Fruit fly (Drosophila melanogaster) whole organism, embryonic: ENCODE results near the gene CG17177.

ENCODE experiments used
- ATbp ChIP-seq: fragments of 200-800 bp; sonication (Bioruptor generic); optimal IDR thresholded peaks from 2 replicates; lab custom pipeline; 2017; ENCODE audit warnings: missing biosample characterization, mild to moderate bottlenecking, missing genetic modification characterization, missing genetic modification reagents
- Asciz ChIP-seq: fragments of 200-800 bp; sonication (Bioruptor generic); optimal IDR thresholded peaks from 2 replicates; lab custom pipeline; 2017; ENCODE audit warnings: missing biosample characterization, mild to moderate bottlenecking, missing genetic modification characterization, missing genetic modification reagents
- B-H2 ChIP-seq: fragments of 200-800 bp; sonication (Bioruptor generic); optimal IDR thresholded peaks from 2 replicates; lab custom pipeline; 2018; ENCODE audit warnings: missing biosample characterization, mild to moderate bottlenecking, missing genetic modification characterization
- CG10147 ChIP-seq: fragments of 200-800 bp; sonication (Bioruptor generic); optimal IDR thresholded peaks from 2 replicates; lab custom pipeline; 2019; ENCODE audit warnings: missing biosample characterization, mild to moderate bottlenecking, missing genetic modification characterization, moderate library complexity
- CG11695 ChIP-seq: fragments of 200-800 bp; sonication (Bioruptor generic); IDR thresholded peaks from 3 replicates; pipeline ENCODE4 v1.3.6; 2022; ENCODE audit warnings: missing biosample characterization, missing genetic modification characterization
- CG12071 ChIP-seq: fragments of 200-800 bp; sonication (Bioruptor generic); optimal IDR thresholded peaks from 3 replicates; lab custom pipeline; 2018; ENCODE audit warnings: missing biosample characterization, mild to moderate bottlenecking, missing genetic modification characterization
- CG13123 ChIP-seq: fragments of 200-800 bp; sonication (Bioruptor generic); optimal IDR thresholded peaks from 2 replicates; lab custom pipeline; 2016; ENCODE audit warnings: missing biosample characterization, missing genetic modification characterization
- CG13287 ChIP-seq: fragments of 200-800 bp; sonication (Bioruptor generic); IDR thresholded peaks from 2 replicates; pipeline ENCODE4 v1.3.6; 2022; ENCODE audit warnings: missing biosample characterization, missing genetic modification characterization; ENCODE audit not compliant: partially characterized antibody
- CG13296 ChIP-seq: fragments of 200-800 bp; sonication (Bioruptor generic); optimal IDR thresholded peaks from 3 replicates; lab custom pipeline; 2018; ENCODE audit warnings: missing biosample characterization, mild to moderate bottlenecking, missing genetic modification characterization
- CG14860 ChIP-seq: fragments of 200-800 bp; sonication (Bioruptor generic); IDR thresholded peaks from 3 replicates; pipeline ENCODE4 v1.3.6; 2022; ENCODE audit warnings: missing biosample characterization, missing genetic modification characterization; ENCODE audit not compliant: partially characterized antibody
- CG18619 ChIP-seq: fragments of 200-800 bp; sonication (Bioruptor generic); optimal IDR thresholded peaks from 3 replicates; lab custom pipeline; 2017; ENCODE audit warnings: missing biosample characterization, mild to moderate bottlenecking, missing genetic modification characterization
- CG2889 ChIP-seq: fragments of 200-800 bp; sonication (Bioruptor generic); IDR thresholded peaks from 3 replicates; pipeline ENCODE4 v1.3.6; 2022; ENCODE audit warnings: missing biosample characterization, missing genetic modification characterization
- CG30431 ChIP-seq: fragments of 200-800 bp; sonication (Bioruptor generic); optimal IDR thresholded peaks from 2 replicates; lab custom pipeline; 2017; ENCODE audit warnings: missing biosample characterization, missing genetic modification characterization
- CG31388 ChIP-seq: fragments of 200-800 bp; sonication (Bioruptor generic); optimal IDR thresholded peaks from 2 replicates; lab custom pipeline; 2016; ENCODE audit warnings: missing biosample characterization, missing genetic modification characterization
- CG31441 ChIP-seq: fragments of 200-800 bp; sonication (Bioruptor generic); IDR thresholded peaks from 2 replicates; pipeline ENCODE4 v1.3.6; 2022; ENCODE audit warnings: missing biosample characterization, missing genetic modification characterization
- CG34376 ChIP-seq: fragments of 200-800 bp; sonication (Bioruptor generic); optimal IDR thresholded peaks from 2 replicates; lab custom pipeline; 2018; ENCODE audit warnings: missing biosample characterization, mild to moderate bottlenecking, missing genetic modification characterization
- CG3838 ChIP-seq: fragments of 200-800 bp; sonication (Bioruptor generic); optimal IDR thresholded peaks from 3 replicates; lab custom pipeline; 2016; ENCODE audit warnings: missing biosample characterization, missing genetic modification characterization
- CG4404 ChIP-seq: fragments of 200-800 bp; sonication (Bioruptor generic); IDR thresholded peaks from 2 replicates; pipeline ENCODE4 v1.3.6; 2022; ENCODE audit warnings: missing biosample characterization, missing genetic modification characterization
- CG4617 ChIP-seq: fragments of 200-800 bp; sonication (Bioruptor generic); optimal IDR thresholded peaks from 3 replicates; lab custom pipeline; 2016; ENCODE audit warnings: missing biosample characterization, missing genetic modification characterization, borderline replicate concordance
- CG4820 ChIP-seq: fragments of 200-800 bp; sonication (Bioruptor generic); optimal IDR thresholded peaks from 3 replicates; lab custom pipeline; 2016; ENCODE audit warnings: missing biosample characterization, missing genetic modification characterization
- CG5180 ChIP-seq: fragments of 200-800 bp; sonication (Bioruptor generic); optimal IDR thresholded peaks from 3 replicates; lab custom pipeline; 2017; ENCODE audit warnings: missing biosample characterization, missing genetic modification characterization, mild to moderate bottlenecking, moderate library complexity, missing genetic modification reagents
- CG6175 ChIP-seq: fragments of 200-800 bp; sonication (Bioruptor generic); IDR thresholded peaks from 3 replicates; pipeline ENCODE4 v1.3.6; 2022; ENCODE audit warnings: missing biosample characterization, missing genetic modification characterization
- CG7963 ChIP-seq: fragments of 200-800 bp; sonication (Bioruptor generic); IDR thresholded peaks from 3 replicates; pipeline ENCODE4 v1.3.6; 2022; ENCODE audit warnings: missing biosample characterization, missing genetic modification characterization; ENCODE audit not compliant: partially characterized antibody
- CG8478 ChIP-seq: fragments of >200 bp; optimal IDR thresholded peaks from 2 replicates; lab custom pipeline; 2018
- CG9797 ChIP-seq: fragments of 200-800 bp; sonication (Bioruptor generic); optimal IDR thresholded peaks from 3 replicates; lab custom pipeline; 2018; ENCODE audit warnings: missing biosample characterization, mild to moderate bottlenecking, missing genetic modification characterization
- Dek ChIP-seq: fragments of 200-800 bp; sonication (Bioruptor generic); optimal IDR thresholded peaks from 3 replicates; lab custom pipeline; 2019; ENCODE audit warnings: missing biosample characterization, mild to moderate bottlenecking, missing genetic modification characterization, moderate library complexity
- Dref ChIP-seq: fragments of 200-800 bp; sonication (Bioruptor generic); IDR thresholded peaks from 2 replicates; pipeline ENCODE4 v1.3.6; 2022; ENCODE audit warnings: missing biosample characterization, missing genetic modification characterization
- Gug ChIP-seq: fragments of 200-800 bp; sonication (Bioruptor generic); IDR thresholded peaks from 4 replicates; pipeline ENCODE4 v1.3.6; 2022; ENCODE audit warnings: missing biosample characterization, missing genetic modification characterization
- Hey ChIP-seq: fragments of 200-800 bp; sonication (Bioruptor generic); optimal IDR thresholded peaks from 3 replicates; lab custom pipeline; 2018; ENCODE audit warnings: missing biosample characterization, mild to moderate bottlenecking, missing genetic modification characterization
- Lhr ChIP-seq: fragments of 200-800 bp; sonication (Bioruptor generic); optimal IDR thresholded peaks from 3 replicates; lab custom pipeline; 2017; ENCODE audit warnings: mild to moderate bottlenecking, missing biosample characterization, missing genetic modification reagents, missing genetic modification characterization
- NC2α ChIP-seq: fragments of 200-800 bp; sonication (Bioruptor generic); optimal IDR thresholded peaks from 2 replicates; lab custom pipeline; 2016; ENCODE audit warnings: missing biosample characterization, missing genetic modification characterization
- NC2β ChIP-seq: fragments of 200-800 bp; sonication (Bioruptor generic); optimal IDR thresholded peaks from 2 replicates; lab custom pipeline; 2016; ENCODE audit warnings: missing biosample characterization, missing genetic modification characterization
- Opbp ChIP-seq: fragments of 200-800 bp; sonication (Bioruptor generic); IDR thresholded peaks from 3 replicates; pipeline ENCODE4 v1.3.6; 2022; ENCODE audit warnings: missing biosample characterization, missing genetic modification characterization; ENCODE audit not compliant: partially characterized antibody
- Optix ChIP-seq: fragments of 200-800 bp; sonication (Bioruptor generic); IDR thresholded peaks from 3 replicates; pipeline ENCODE4 v1.3.6; 2022; ENCODE audit warnings: missing biosample characterization, missing genetic modification characterization
- Side ChIP-seq: fragments of 200-800 bp; sonication (Bioruptor generic); optimal IDR thresholded peaks from 2 replicates; lab custom pipeline; 2016; ENCODE audit warnings: missing biosample characterization, missing genetic modification characterization
- Sin3A ChIP-seq: fragments of >200 bp; optimal IDR thresholded peaks from 2 replicates; lab custom pipeline; 2018
- YL-1 ChIP-seq: fragments of 200-800 bp; sonication (Bioruptor generic); optimal IDR thresholded peaks from 3 replicates; lab custom pipeline; 2017; ENCODE audit warnings: missing biosample characterization, mild to moderate bottlenecking, missing genetic modification characterization
- al ChIP-seq: fragments of 200-800 bp; sonication (Bioruptor generic); IDR thresholded peaks from 2 replicates; pipeline ENCODE4 v1.3.6; 2022; ENCODE audit warnings: missing biosample characterization, missing genetic modification characterization
- ara ChIP-seq: fragments of 200-800 bp; sonication (Bioruptor generic); IDR thresholded peaks from 2 replicates; pipeline ENCODE4 v1.3.6; 2022; ENCODE audit warnings: missing biosample characterization, missing genetic modification characterization
- ase ChIP-seq: fragments of 200-800 bp; sonication (Bioruptor generic); IDR thresholded peaks from 3 replicates; pipeline ENCODE4 v1.3.6; 2022; ENCODE audit warnings: missing biosample characterization, missing genetic modification characterization
- ci ChIP-seq: fragments of 200-800 bp; sonication (Bioruptor generic); IDR thresholded peaks from 3 replicates; pipeline ENCODE4 v1.3.6; 2022; ENCODE audit warnings: missing biosample characterization, missing genetic modification characterization
- cwo ChIP-seq: fragments of 200-800 bp; sonication (Bioruptor generic); optimal IDR thresholded peaks from 3 replicates; lab custom pipeline; 2017; ENCODE audit warnings: missing biosample characterization, missing genetic modification characterization, mild to moderate bottlenecking, moderate library complexity, missing genetic modification reagents
- gfzf ChIP-seq: fragments of 200-800 bp; sonication (Bioruptor generic); optimal IDR thresholded peaks from 2 replicates; lab custom pipeline; 2016; ENCODE audit warnings: missing biosample characterization, mild to moderate bottlenecking, missing genetic modification characterization, moderate library complexity
- hbn ChIP-seq: fragments of 200-800 bp; sonication (Bioruptor generic); IDR thresholded peaks from 2 replicates; pipeline ENCODE4 v1.3.6; 2022; ENCODE audit warnings: missing biosample characterization, missing genetic modification characterization; ENCODE audit not compliant: partially characterized antibody
- jigr1 ChIP-seq: fragments of 200-800 bp; sonication (Bioruptor generic); IDR thresholded peaks from 3 replicates; pipeline ENCODE4 v1.3.6; 2022; ENCODE audit warnings: missing biosample characterization, missing genetic modification characterization
- nmo ChIP-seq: fragments of 200-800 bp; sonication (Bioruptor generic); optimal IDR thresholded peaks from 2 replicates; lab custom pipeline; 2018; ENCODE audit warnings: missing biosample characterization, mild to moderate bottlenecking, missing genetic modification characterization, moderate library complexity
- pum ChIP-seq: fragments of 200-800 bp; sonication (Bioruptor generic); optimal IDR thresholded peaks from 2 replicates; lab custom pipeline; 2016; ENCODE audit warnings: missing biosample characterization, missing genetic modification characterization
- rib ChIP-seq: fragments of 200-800 bp; sonication (Bioruptor generic); IDR thresholded peaks from 2 replicates; pipeline ENCODE4 v1.3.6; 2022; ENCODE audit warnings: missing biosample characterization, missing genetic modification characterization
- sc ChIP-seq, 3 experiments: fragments of >200 bp in 2 of 3; fragments of 200-800 bp in 1 of 3; sonication (Bioruptor generic) in 1 of 3; optimal IDR thresholded peaks; 2 replicates in 2 of 3; 3 replicates in 1 of 3; lab custom pipeline; 2017; ENCODE audit warnings: mild to moderate bottlenecking in 1 of 3, missing biosample characterization in 1 of 3, missing genetic modification characterization in 1 of 3, missing genetic modification reagents in 1 of 3
- wor ChIP-seq: fragments of 200-800 bp; sonication (Bioruptor generic); IDR thresholded peaks from 2 replicates; pipeline ENCODE4 v1.3.6; 2022; ENCODE audit warnings: missing biosample characterization, missing genetic modification characterization

CG17177 gene

dm6 chr3L:14678097-14678679 lies 23.3 kb downstream of the CG17177 start, which contains the start of gene CG4914 (continued):
- TF ChIP-seq ATbp (GFP tag; lab: Kevin White, UChicago) (peak; percentile 63), NC2α (no peak), Side (no peak), CG13287 (GFP tag; lab: Robert Waterston, UW) (no peak), Dek (tag; lab: Kevin White, UChicago) (peak; percentile 10), jigr1 (no peak), Gug (GFP tag; lab: Robert Waterston, UW) (peak; percentile 39; the same call in 2 of the 4 replicates), CG4617 (GFP tag; lab: Kevin White, UChicago) (peak; percentile 32), CG30431 (peak; percentile 66), CG31441 (GFP tag; lab: Robert Waterston, UW) (peak; percentile 92), Optix (no peak), ase (GFP tag; lab: Robert Waterston, UW) (no peak; the same call in 2 of the 3 replicates), ci (GFP tag; lab: Robert Waterston, UW) (peak; percentile 82), B-H2 (GFP tag; lab: Kevin White, UChicago) (no peak), Sin3A (no peak), CG12071 (GFP tag; lab: Kevin White, UChicago) (no peak), wor (GFP tag; lab: Robert Waterston, UW) (no peak), CG4404 (GFP tag; lab: Robert Waterston, UW) (peak; percentile 61), CG9797 (GFP tag; lab: Kevin White, UChicago) (no peak), NC2β (GFP tag; lab: Kevin White, UChicago) (peak; percentile 14), ara (GFP tag; lab: Robert Waterston, UW) (peak; percentile 58), CG11695 (GFP tag; lab: Robert Waterston, UW) (peak; percentile 66), gfzf (GFP tag; lab: Kevin White, UChicago) (no peak), CG7963 (GFP tag; lab: Robert Waterston, UW) (no peak), al (GFP tag; lab: Robert Waterston, UW) (peak; percentile 49; the same call in 1 of the 2 replicates), CG34376 (GFP tag; lab: Kevin White, UChicago) (no peak), nmo (GFP tag; lab: Kevin White, UChicago) (peak; percentile 93), CG18619 (GFP tag; lab: Kevin White, UChicago) (peak; percentile 76), CG3838 (GFP tag; lab: Kevin White, UChicago) (no peak), Opbp (GFP tag; lab: Robert Waterston, UW) (no peak), YL-1 (GFP tag; lab: Kevin White, UChicago) (no peak), cwo (GFP tag; lab: Kevin White, UChicago) (peak; percentile 43), CG2889 (no peak), CG13296 (GFP tag; lab: Kevin White, UChicago) (peak; percentile 27), CG14860 (GFP tag; lab: Robert Waterston, UW) (0 out of 3 replicates have a peak, but pooled peaks have one; percentile 31), CG6175 (GFP tag; lab: Robert Waterston, UW) (no peak), sc (optimal IDR thresholded peaks at IDR 0.05; lab: Kevin White, UChicago) (no peak), sc (GFP tag; optimal IDR thresholded peaks at IDR 0.05; lab: Kevin White, UChicago) (peak; percentile 82), CG13123 (GFP tag; lab: Kevin White, UChicago) (peak; percentile 41), CG8478 (lab: Kevin White, UChicago) (no peak), Asciz (GFP tag; lab: Kevin White, UChicago) (peak; percentile 61), Dref (no peak), Lhr (GFP tag; lab: Kevin White, UChicago) (peak; percentile 66), CG31388 (peak; percentile 31), CG5180 (peak; percentile 31), rib (GFP tag; lab: Robert Waterston, UW) (no peak), CG4820 (GFP tag; lab: Kevin White, UChicago) (peak; percentile 73), Hey (tag; lab: Kevin White, UChicago) (no peak), pum (peak; percentile 26), CG10147 (GFP tag; lab: Kevin White, UChicago) (peak; percentile 53), hbn (GFP tag; lab: Robert Waterston, UW) (no peak)
